Worm (Caenorhabditis elegans) whole organism, L2 larva: ENCODE results near the gene cthd-1.

ENCODE experiments used
- ZK546.5 ChIP-seq: sonication (generic microtip); optimal IDR thresholded peaks from 2 replicates; lab custom pipeline; 2017; ENCODE audit warnings: missing biosample characterization, missing genetic modification characterization
- fos-1 ChIP-seq: fragments of 150-350 bp; optimal IDR thresholded peaks from 2 replicates; lab custom pipeline; 2014; ENCODE audit warnings: missing biosample characterization, missing genetic modification characterization
- nhr-237 ChIP-seq: fragments of 150-350 bp; optimal IDR thresholded peaks from 2 replicates; lab custom pipeline; 2014; ENCODE audit warnings: missing biosample characterization, missing genetic modification characterization
- peb-1 ChIP-seq: fragments of 150-350 bp; optimal IDR thresholded peaks from 2 replicates; lab custom pipeline; 2014; ENCODE audit warnings: missing biosample characterization, missing genetic modification characterization
- skn-1 ChIP-seq: sonication (generic microtip); optimal IDR thresholded peaks from 2 replicates; lab custom pipeline; 2017; ENCODE audit warnings: missing biosample characterization, missing genetic modification characterization
- zag-1 ChIP-seq: fragments of 150-350 bp; optimal IDR thresholded peaks from 2 replicates; lab custom pipeline; 2014; ENCODE audit warnings: missing biosample characterization, missing genetic modification characterization
- ztf-4 ChIP-seq: fragments of 150-350 bp; optimal IDR thresholded peaks from 2 replicates; lab custom pipeline; 2014; ENCODE audit warnings: missing biosample characterization, missing genetic modification characterization

ce11 chrV:9680260-9680659, 2.2 kb downstream of the cthd-1 start:
- TF ChIP-seq skn-1 (tag; lab: Kevin White, UChicago) (no peak), ZK546.5 (tag; lab: Kevin White, UChicago) (no peak), peb-1 (no peak), fos-1 (tag; lab: Kevin White, UChicago) (no peak), nhr-237 (tag; lab: Kevin White, UChicago) (no peak), zag-1 (tag; lab: Kevin White, UChicago) (no peak), ztf-4 (tag; lab: Kevin White, UChicago) (no peak)
